Worm (Caenorhabditis elegans) whole organism, L4/young adult: ENCODE results near the gene srw-32.

Source experiments
- W03F9.2 ChIP-seq: fragments of 150-350 bp; optimal IDR thresholded peaks from 2 replicates; lab custom pipeline; 2014; ENCODE audit warnings: missing biosample characterization, missing genetic modification characterization
- dao-5 ChIP-seq: sonication (generic microtip); optimal IDR thresholded peaks from 2 replicates; lab custom pipeline; 2016; ENCODE audit warnings: missing genotype, missing genetic modification characterization, moderate library complexity, missing compliant biosample characterization
- him-1 ChIP-seq: sonication (generic microtip); optimal IDR thresholded peaks from 2 replicates; lab custom pipeline; 2016; ENCODE audit warnings: missing genotype, missing genetic modification reagents, missing genetic modification characterization, missing compliant biosample characterization

Gene srw-32

ce11 chrV:17506289-17506688, 2.3 kb upstream of the srw-32 start, which contains the start of gene srw-31:
Gene srw-31 (plus strand): TSS chrV:17506589.
- TF ChIP-seq dao-5 (no peak), him-1 (tag; lab: Kevin White, UChicago) (no peak), W03F9.2 (no peak)

- no peak for TF ChIP-seq dao-5
- TF ChIP-seq him-1 (tag; lab: Kevin White, UChicago): no peak
- TF ChIP-seq W03F9.2: no peak
Observed at ce11 chrV:17512763-17513162, 4.2 kb downstream of the srw-32 start.

- TF ChIP-seq dao-5 (no peak), him-1 (tag; lab: Kevin White, UChicago) (no peak), W03F9.2 (no peak)
Observed at ce11 chrV:17513831-17514230, 5.2 kb downstream of the srw-32 start.

ce11 chrV:17520735-17521134, 12.1 kb downstream of the srw-32 start, which contains the start of gene fbxa-136:
Gene fbxa-136 (plus strand): TSS chrV:17521035.
- no peak for TF ChIP-seq dao-5
- no peak for TF ChIP-seq him-1 (tag; lab: Kevin White, UChicago)
- no peak for TF ChIP-seq W03F9.2

ce11 chrV:17527729-17528128, 19.1 kb downstream of the srw-32 start, which contains the start of gene srz-90:
Gene srz-90 (plus strand): TSS chrV:17528029.
- TF ChIP-seq him-1 (tag; lab: Kevin White, UChicago) (no peak), dao-5 (no peak), W03F9.2 (no peak)

- TF ChIP-seq him-1 (tag; lab: Kevin White, UChicago) (no peak), dao-5 (no peak), W03F9.2 (no peak)
Observed at ce11 chrV:17530486-17530885, 21.9 kb downstream of the srw-32 start, which contains the start of gene C18D4.12. Gene C18D4.12 (minus strand): TSS chrV:17530586.

ce11 chrV:17531410-17531809, 22.8 kb downstream of the srw-32 start, which contains the start of gene C18D4.4:
Gene C18D4.4 (minus strand): TSS chrV:17531510.
- TF ChIP-seq him-1 (tag; lab: Kevin White, UChicago) (no peak), W03F9.2 (no peak), dao-5 (no peak)

- TF ChIP-seq W03F9.2 (no peak), dao-5 (no peak), him-1 (tag; lab: Kevin White, UChicago) (no peak)
Observed at ce11 chrV:17532686-17533085, 24.1 kb downstream of the srw-32 start, which contains the start of gene C18D4.3. Gene C18D4.3 (minus strand): TSS chrV:17532786.

ce11 chrV:17533200-17533599, 24.6 kb downstream of the srw-32 start:
- TF ChIP-seq dao-5: no peak
- no peak for TF ChIP-seq him-1 (tag; lab: Kevin White, UChicago)
- no peak for TF ChIP-seq W03F9.2

- TF ChIP-seq W03F9.2 (no peak), him-1 (tag; lab: Kevin White, UChicago) (no peak), dao-5 (no peak)
Observed at ce11 chrV:17538279-17538896, 29.8 kb downstream of the srw-32 start, which contains the start of gene C18D4.6. Gene C18D4.6 (minus strand): TSS chrV:17538375.

- TF ChIP-seq dao-5 (no peak), W03F9.2 (no peak), him-1 (tag; lab: Kevin White, UChicago) (no peak)
Observed at ce11 chrV:17539289-17539688, 30.7 kb downstream of the srw-32 start.

- TF ChIP-seq W03F9.2 (no peak), him-1 (tag; lab: Kevin White, UChicago) (no peak), dao-5 (no peak)
Observed at ce11 chrV:17540295-17540694, 31.7 kb downstream of the srw-32 start, which contains the start of gene srz-25. Gene srz-25 (plus strand): TSS chrV:17540595.

ce11 chrV:17542304-17542703, 33.7 kb downstream of the srw-32 start:
- no peak for TF ChIP-seq W03F9.2
- no peak for TF ChIP-seq him-1 (tag; lab: Kevin White, UChicago)
- no peak for TF ChIP-seq dao-5

ce11 chrV:17546931-17547330, 38.3 kb downstream of the srw-32 start:
- TF ChIP-seq dao-5 (no peak), him-1 (tag; lab: Kevin White, UChicago) (no peak), W03F9.2 (no peak)

- TF ChIP-seq dao-5: no peak
- no peak for TF ChIP-seq him-1 (tag; lab: Kevin White, UChicago)
- no peak for TF ChIP-seq W03F9.2
Observed at ce11 chrV:17548635-17549034, 40.0 kb downstream of the srw-32 start.

ce11 chrV:17549362-17549761, 40.8 kb downstream of the srw-32 start, which contains the start of gene fbxa-176:
Gene fbxa-176 (plus strand): TSS chrV:17549675.
- TF ChIP-seq him-1 (tag; lab: Kevin White, UChicago): no peak
- TF ChIP-seq dao-5: no peak
- TF ChIP-seq W03F9.2: no peak
